Fruit fly (Drosophila melanogaster): ENCODE data around the gene CrebA.

DNA sequence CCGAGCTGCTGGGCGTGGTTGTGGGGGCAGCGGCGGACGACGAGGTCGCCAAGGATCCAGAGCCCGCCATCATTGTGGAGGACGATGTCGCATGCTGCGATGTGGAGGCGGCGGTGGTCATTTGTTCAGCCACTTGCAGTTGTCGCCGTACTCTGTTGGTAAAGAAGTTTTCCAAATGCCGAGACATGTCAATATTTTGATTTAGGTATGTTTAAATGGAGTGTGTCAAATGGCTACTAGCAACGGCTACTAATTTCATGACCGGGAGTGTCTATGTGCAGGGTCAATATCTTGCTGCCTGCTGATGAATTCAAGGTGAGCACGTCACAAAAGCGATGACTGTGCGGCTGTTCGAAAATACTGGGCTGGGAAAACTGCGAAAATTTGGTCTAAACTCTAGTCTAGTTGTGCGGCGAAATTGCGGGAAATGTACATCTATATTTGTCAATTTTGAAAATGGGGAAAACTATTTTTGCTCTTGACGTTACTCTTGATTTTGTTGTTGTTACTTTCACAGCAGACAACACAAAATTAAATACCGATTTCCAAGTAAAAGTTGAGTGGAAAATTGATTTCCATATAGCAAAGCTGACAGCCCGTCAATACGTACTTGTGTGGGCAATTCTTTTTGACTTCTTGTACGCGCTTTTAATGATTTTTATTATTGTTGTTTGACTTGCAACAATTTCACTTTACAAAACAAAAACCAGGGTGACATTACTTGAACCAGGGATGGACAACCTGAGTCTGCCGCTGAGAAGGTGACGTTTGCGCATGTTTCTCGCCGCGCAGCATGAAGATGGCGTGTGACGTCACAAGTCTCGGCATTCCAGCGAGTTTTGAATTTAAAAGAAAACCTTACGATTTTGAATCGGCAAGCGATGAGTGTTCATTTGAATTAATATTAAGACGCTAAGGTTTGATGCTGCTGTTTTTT lies 52.5 kb downstream of the CrebA start, which contains the start of gene CG7656:
- TF ChIP-seq Clk (GFP tag; optimal IDR thresholded peaks at IDR 0.05) = no peak
- TF ChIP-seq pad (GFP tag; optimal IDR thresholded peaks at IDR 0.05) = no peak
- no peak for TF ChIP-seq CG33017 (tag; optimal IDR thresholded peaks at IDR 0.05)
- TF ChIP-seq bab1 (GFP tag; optimal IDR thresholded peaks at IDR 0.05) = peak; percentile 53
- TF ChIP-seq Hr96 (GFP tag; optimal IDR thresholded peaks at IDR 0.05) = no peak
- TF ChIP-seq CG7045 (GFP tag; optimal IDR thresholded peaks at IDR 0.05) = no peak
- TF ChIP-seq CG14711 (tag; optimal IDR thresholded peaks at IDR 0.05) = peak; percentile 43
- no peak for TF ChIP-seq kay (GFP tag; ENCODE audit: borderline replicate concordance)
- peak; percentile 41 for TF ChIP-seq Crg-1 (GFP tag; optimal IDR thresholded peaks at IDR 0.05)
- peak; percentile 35 for TF ChIP-seq tj (GFP tag; optimal IDR thresholded peaks at IDR 0.05)
